Worm (Caenorhabditis elegans) whole organism, L4 larva: Measurements from ENCODE around the gene sftb-2.

Experiments used
- D1046.2 ChIP-seq: fragments of 200-800 bp; sonication (Bioruptor generic); IDR thresholded peaks from 2 replicates; pipeline ENCODE4 v1.3.6; 2022; ENCODE audit warnings: missing genetic modification characterization, missing compliant biosample characterization
- F10B5.3 ChIP-seq: sonication (generic microtip); optimal IDR thresholded peaks from 2 replicates; lab custom pipeline; 2016; ENCODE audit warnings: mild to moderate bottlenecking, missing genetic modification characterization, missing compliant biosample characterization
- F37D6.2 ChIP-seq: sonication (generic microtip); optimal IDR thresholded peaks from 2 replicates; lab custom pipeline; 2016; ENCODE audit warnings: mild to moderate bottlenecking, missing genetic modification characterization, missing compliant biosample characterization
- F44E2.7 ChIP-seq: fragments of 200-800 bp; sonication (Bioruptor generic); IDR thresholded peaks from 2 replicates; pipeline ENCODE4 v2.1.2; 2022; ENCODE audit warnings: missing genetic modification characterization, missing compliant biosample characterization
- T20F7.1 ChIP-seq: fragments of 200-800 bp; sonication (Bioruptor generic); optimal IDR thresholded peaks from 2 replicates; lab custom pipeline; 2018; ENCODE audit warnings: mild to moderate bottlenecking, missing genetic modification characterization, missing compliant biosample characterization
- T26A8.4 ChIP-seq: fragments of 200-800 bp; sonication (Bioruptor generic); IDR thresholded peaks from 2 replicates; pipeline ENCODE4 v1.3.6; 2022; ENCODE audit warnings: missing genetic modification characterization, missing compliant biosample characterization
- Y5F2A.4 ChIP-seq: fragments of 200-800 bp; sonication (Bioruptor generic); optimal IDR thresholded peaks from 2 replicates; lab custom pipeline; 2018; ENCODE audit warnings: mild to moderate bottlenecking, missing genetic modification characterization, missing compliant biosample characterization
- aha-1 ChIP-seq: fragments of 150-350 bp; peaks from one replicate; lab custom pipeline; 2014; ENCODE audit warnings: missing biosample characterization, missing genetic modification characterization
- ama-1 ChIP-seq: fragments of 150-350 bp; optimal IDR thresholded peaks from 2 replicates; lab custom pipeline; 2014; ENCODE audit warnings: inconsistent platforms, mixed read lengths
- arid-1 ChIP-seq: fragments of 200-800 bp; sonication (Bioruptor generic); conservative IDR thresholded peaks from 2 replicates; pipeline ENCODE4 v1.3.6; 2022; ENCODE audit warnings: missing genetic modification reagents, missing genetic modification characterization, missing compliant biosample characterization
- ceh-28 ChIP-seq: fragments of 150-350 bp; optimal IDR thresholded peaks from 2 replicates; lab custom pipeline; 2014; ENCODE audit warnings: missing biosample characterization, missing genetic modification reagents, missing genetic modification characterization
- ceh-44 ChIP-seq: fragments of 200-800 bp; sonication (Bioruptor generic); IDR thresholded peaks from 2 replicates; pipeline ENCODE4 v1.3.6; 2022; ENCODE audit warnings: missing genetic modification reagents, missing genetic modification characterization, missing compliant biosample characterization
- ctbp-1 ChIP-seq: fragments of 200-800 bp; sonication (Bioruptor generic); IDR thresholded peaks from 2 replicates; pipeline ENCODE4 v1.3.6; 2022; ENCODE audit warnings: missing genetic modification reagents, missing genetic modification characterization, missing compliant biosample characterization
- daf-12 ChIP-seq: fragments of 150-350 bp; optimal IDR thresholded peaks from 2 replicates; lab custom pipeline; 2014; ENCODE audit warnings: missing biosample characterization, missing genetic modification reagents, missing genetic modification characterization
- daf-19 ChIP-seq: fragments of 200-800 bp; sonication (Bioruptor generic); conservative IDR thresholded peaks from 2 replicates; pipeline ENCODE4 v1.3.6; 2022; ENCODE audit warnings: missing genetic modification characterization, missing compliant biosample characterization
- daf-8 ChIP-seq: fragments of 200-800 bp; sonication (Bioruptor generic); IDR thresholded peaks from 2 replicates; pipeline ENCODE4 v1.3.6; 2022; ENCODE audit warnings: missing genetic modification characterization, missing compliant biosample characterization
- dmd-6 ChIP-seq: fragments of 200-800 bp; sonication (Bioruptor generic); IDR thresholded peaks from 2 replicates; pipeline ENCODE4 v1.3.6; 2022; ENCODE audit warnings: missing genetic modification reagents, missing genetic modification characterization, missing compliant biosample characterization
- dmd-9 ChIP-seq: fragments of 200-800 bp; sonication (Bioruptor generic); IDR thresholded peaks from 2 replicates; pipeline ENCODE4 v1.3.6; 2022; ENCODE audit warnings: missing genetic modification reagents, missing genetic modification characterization, missing compliant biosample characterization
- dpl-1 ChIP-seq: fragments of 150-350 bp; optimal IDR thresholded peaks from 2 replicates; lab custom pipeline; 2014; ENCODE audit warnings: missing biosample characterization, missing genetic modification reagents, missing genetic modification characterization
- duxl-1 ChIP-seq: sonication (generic microtip); optimal IDR thresholded peaks from 2 replicates; lab custom pipeline; 2016; ENCODE audit warnings: mild to moderate bottlenecking, missing genetic modification characterization, moderate library complexity, missing compliant biosample characterization; ENCODE audit not compliant: poor library complexity
- dve-1 ChIP-seq: sonication (generic microtip); optimal IDR thresholded peaks from 2 replicates; lab custom pipeline; 2017; ENCODE audit warnings: antibody characterized with exemption, mild to moderate bottlenecking, missing genetic modification characterization, missing compliant biosample characterization; ENCODE audit not compliant: insufficient read depth
- fkh-10 ChIP-seq: fragments of 150-350 bp; optimal IDR thresholded peaks from 2 replicates; lab custom pipeline; 2014; ENCODE audit warnings: missing biosample characterization, missing genetic modification reagents, missing genetic modification characterization
- fos-1 ChIP-seq: fragments of 150-350 bp; optimal IDR thresholded peaks from 2 replicates; lab custom pipeline; 2014; ENCODE audit warnings: missing biosample characterization, missing genetic modification characterization
- hif-1 ChIP-seq, 2 experiments: sonication (generic microtip); optimal IDR thresholded peaks; 2 replicates each; lab custom pipeline; 2016 to 2017; ENCODE audit warnings: missing compliant biosample characterization in 2 of 2, missing genetic modification characterization in 2 of 2, missing genetic modification reagents in 2 of 2, missing genotype in 2 of 2, mild to moderate bottlenecking in 1 of 2
- lin-13 ChIP-seq: fragments of 150-350 bp; optimal IDR thresholded peaks from 2 replicates; lab custom pipeline; 2014; ENCODE audit warnings: missing biosample characterization, missing genetic modification reagents, missing genetic modification characterization
- lin-15B ChIP-seq: fragments of 150-350 bp; sonication (generic microtip); optimal IDR thresholded peaks from 3 replicates; lab custom pipeline; 2014; ENCODE audit warnings: missing biosample characterization, missing genetic modification characterization
- lin-39 ChIP-seq: fragments of 150-350 bp; optimal IDR thresholded peaks from 2 replicates; lab custom pipeline; 2014; ENCODE audit warnings: missing biosample characterization, missing genetic modification reagents, missing genetic modification characterization
- lir-3 ChIP-seq: sonication (generic microtip); optimal IDR thresholded peaks from 2 replicates; lab custom pipeline; 2016; ENCODE audit warnings: mild to moderate bottlenecking, missing genetic modification characterization, missing compliant biosample characterization
- lsy-2 ChIP-seq, 2 experiments: fragments of 150-350 bp in 1 of 2; sonication (generic microtip) in 1 of 2; optimal IDR thresholded peaks; 2 replicates each; lab custom pipeline; 2014 to 2017; ENCODE audit warnings: missing biosample characterization in 2 of 2, missing genetic modification characterization in 2 of 2
- madf-5 ChIP-seq, 2 experiments: fragments of 200-800 bp; sonication (Bioruptor generic); IDR thresholded peaks; 2 replicates each; pipeline ENCODE4 v1.3.6; 2022; ENCODE audit warnings: missing compliant biosample characterization in 2 of 2, missing genetic modification characterization in 2 of 2
- madf-9 ChIP-seq: fragments of 200-800 bp; sonication (Bioruptor generic); conservative IDR thresholded peaks from 2 replicates; pipeline ENCODE4 v1.3.6; 2022; ENCODE audit warnings: missing genetic modification reagents, missing genetic modification characterization, missing compliant biosample characterization
- mdl-1 ChIP-seq, 2 experiments: fragments of 150-350 bp in 1 of 2; sonication (generic microtip) in 1 of 2; optimal IDR thresholded peaks; 2 replicates each; lab custom pipeline; 2014 to 2017; ENCODE audit warnings: missing biosample characterization in 2 of 2, missing genetic modification characterization in 2 of 2
- mdt-29 ChIP-seq: fragments of 200-800 bp; sonication (Bioruptor generic); IDR thresholded peaks from 2 replicates; pipeline ENCODE4 v1.3.6; 2022; ENCODE audit warnings: missing genetic modification reagents, missing genetic modification characterization, missing compliant biosample characterization
- mes-2 ChIP-seq: sonication (generic microtip); optimal IDR thresholded peaks from 2 replicates; lab custom pipeline; 2016; ENCODE audit warnings: missing genotype, mild to moderate bottlenecking, missing genetic modification characterization, missing compliant biosample characterization; ENCODE audit not compliant: poor library complexity, severe bottlenecking
- mxl-2 ChIP-seq: fragments of 200-800 bp; sonication (Bioruptor generic); conservative IDR thresholded peaks from 2 replicates; pipeline ENCODE4 v1.3.6; 2022; ENCODE audit warnings: missing genetic modification reagents, missing genetic modification characterization, missing compliant biosample characterization
- mxl-3 ChIP-seq: fragments of 200-800 bp; sonication (Bioruptor generic); optimal IDR thresholded peaks from 2 replicates; lab custom pipeline; 2018; ENCODE audit warnings: mild to moderate bottlenecking, missing genetic modification characterization, missing compliant biosample characterization
- nhr-102 ChIP-seq: sonication (generic microtip); optimal IDR thresholded peaks from 2 replicates; lab custom pipeline; 2016; ENCODE audit warnings: mild to moderate bottlenecking, missing genetic modification characterization, moderate library complexity, missing compliant biosample characterization
- nhr-11 ChIP-seq: fragments of 150-350 bp; optimal IDR thresholded peaks from 2 replicates; lab custom pipeline; 2014; ENCODE audit warnings: missing biosample characterization, missing genetic modification characterization
- nhr-111 ChIP-seq: fragments of 200-800 bp; sonication (Bioruptor generic); optimal IDR thresholded peaks from 2 replicates; lab custom pipeline; 2018; ENCODE audit warnings: mild to moderate bottlenecking, missing genetic modification characterization, missing compliant biosample characterization
- nhr-237 ChIP-seq: sonication (generic microtip); optimal IDR thresholded peaks from 2 replicates; lab custom pipeline; 2017; ENCODE audit warnings: missing biosample characterization, missing genetic modification characterization
- nhr-25 ChIP-seq: sonication (generic microtip); optimal IDR thresholded peaks from 2 replicates; lab custom pipeline; 2017; ENCODE audit warnings: missing genetic modification characterization, mild to moderate bottlenecking, missing compliant biosample characterization, antibody characterized with exemption, moderate library complexity, borderline replicate concordance; ENCODE audit not compliant: insufficient read depth
- nhr-28 ChIP-seq: fragments of 150-350 bp; optimal IDR thresholded peaks from 2 replicates; lab custom pipeline; 2014; ENCODE audit warnings: missing biosample characterization, missing genetic modification characterization
- spr-3 ChIP-seq: fragments of 200-800 bp; sonication (Bioruptor generic); optimal IDR thresholded peaks from 2 replicates; lab custom pipeline; 2018; ENCODE audit warnings: mild to moderate bottlenecking, missing genetic modification characterization, missing compliant biosample characterization
- tag-97 ChIP-seq: fragments of 200-800 bp; sonication (Bioruptor generic); IDR thresholded peaks from 2 replicates; pipeline ENCODE4 v1.3.6; 2022; ENCODE audit warnings: missing genetic modification characterization, missing compliant biosample characterization
- unc-130 ChIP-seq: sonication (generic microtip); optimal IDR thresholded peaks from 2 replicates; lab custom pipeline; 2016; ENCODE audit warnings: missing genetic modification reagents, missing genetic modification characterization, missing compliant biosample characterization
- zag-1 ChIP-seq: fragments of 150-350 bp; optimal IDR thresholded peaks from 2 replicates; lab custom pipeline; 2014; ENCODE audit warnings: missing biosample characterization, missing genetic modification characterization
- zfp-3 ChIP-seq: fragments of 200-800 bp; sonication (Bioruptor generic); conservative IDR thresholded peaks from 2 replicates; pipeline ENCODE4 v1.3.6; 2022; ENCODE audit warnings: missing genetic modification reagents, missing genetic modification characterization, missing compliant biosample characterization
- ztf-11 ChIP-seq: fragments of 150-350 bp; optimal IDR thresholded peaks from 2 replicates; lab custom pipeline; 2014; ENCODE audit warnings: missing biosample characterization, missing genetic modification characterization

The sftb-2 gene

ce11 chrV:155215-155614, 27.2 kb downstream of the sftb-2 start (continued):
- TF ChIP-seq spr-3 (GFP tag; lab: Kevin White, UChicago): no peak
- TF ChIP-seq dve-1 (tag; lab: Kevin White, UChicago): peak; percentile 42
- peak; percentile 80 to 95 for TF ChIP-seq mdl-1 (tag; optimal IDR thresholded peaks at IDR 0.05; lab: Kevin White, UChicago)
- TF ChIP-seq ceh-44: no peak
- no peak for TF ChIP-seq arid-1
- no peak for TF ChIP-seq daf-8 (GFP tag; lab: Robert Waterston, UW)
- TF ChIP-seq mes-2 (tag; lab: Kevin White, UChicago): peak; percentile 43
- no peak for TF ChIP-seq zfp-3 (GFP tag; lab: Robert Waterston, UW)
- TF ChIP-seq lsy-2 (tag; optimal IDR thresholded peaks at IDR 0.05; lab: Kevin White, UChicago): no peak
- TF ChIP-seq mxl-3 (GFP tag; lab: Kevin White, UChicago): peak; percentile 90
- TF ChIP-seq F10B5.3: no peak
- peak; percentile 29 for TF ChIP-seq dmd-6
- TF ChIP-seq, all 104 proteins: peak for 15

ce11 chrV:156044-156869, 28.2 kb downstream of the sftb-2 start, which contains the start of gene ttb-1:
ttb-1 (plus strand) TSS chrV:156819.
- no peak for TF ChIP-seq zfp-3 (GFP tag; lab: Robert Waterston, UW)
- TF ChIP-seq nhr-102: no peak
- TF ChIP-seq nhr-237 (tag; lab: Kevin White, UChicago): no peak
- TF ChIP-seq daf-8 (GFP tag; lab: Robert Waterston, UW): no peak
- no peak for TF ChIP-seq fos-1 (tag; lab: Kevin White, UChicago)
- TF ChIP-seq nhr-111: no peak
- TF ChIP-seq nhr-11 (tag; lab: Kevin White, UChicago): no peak
- TF ChIP-seq hif-1 (tag; optimal IDR thresholded peaks at IDR 0.05; lab: Kevin White, UChicago): no peak
- no peak for TF ChIP-seq ztf-11 (tag; lab: Kevin White, UChicago)
- TF ChIP-seq ceh-44: no peak
- TF ChIP-seq daf-12: no peak
- no peak for TF ChIP-seq D1046.2 (GFP tag; lab: Robert Waterston, UW)
- no peak for TF ChIP-seq F37D6.2
- TF ChIP-seq ctbp-1: no peak
- TF ChIP-seq lin-15B (tag; lab: Kevin White, UChicago): no peak
- no peak for TF ChIP-seq dve-1 (tag; lab: Kevin White, UChicago)
- no peak for TF ChIP-seq dmd-9 (GFP tag; lab: Robert Waterston, UW)
- no peak for TF ChIP-seq daf-19 (GFP tag; lab: Robert Waterston, UW)
- TF ChIP-seq dpl-1 (GFP tag; lab: Kevin White, UChicago): peak; percentile 91
- TF ChIP-seq mxl-2 (GFP tag; lab: Robert Waterston, UW): no peak
- peak; percentile 76 for TF ChIP-seq aha-1 (tag; lab: Kevin White, UChicago)
- TF ChIP-seq tag-97 (GFP tag; lab: Robert Waterston, UW): no peak
- no peak for TF ChIP-seq ceh-28 (tag; lab: Kevin White, UChicago)
- no peak for TF ChIP-seq lir-3 (tag; lab: Kevin White, UChicago)
- no peak for TF ChIP-seq nhr-28 (tag; lab: Kevin White, UChicago)
- no peak for TF ChIP-seq Y5F2A.4 (GFP tag; lab: Kevin White, UChicago)
- TF ChIP-seq mdt-29: no peak
- TF ChIP-seq duxl-1 (tag; lab: Kevin White, UChicago): no peak
- TF ChIP-seq T20F7.1: peak; percentile 98
- TF ChIP-seq madf-5 (GFP tag; IDR thresholded peaks at IDR 0.05; lab: Robert Waterston, UW): no peak
- TF ChIP-seq zag-1 (tag; lab: Kevin White, UChicago): no peak
- no peak for TF ChIP-seq ama-1 (lab: Kevin White, UChicago)
- TF ChIP-seq nhr-25 (tag; lab: Kevin White, UChicago): no peak
- no peak for TF ChIP-seq fkh-10 (GFP tag; lab: Kevin White, UChicago)
- peak; percentile 27 for TF ChIP-seq unc-130
- no peak for TF ChIP-seq T26A8.4 (GFP tag; lab: Robert Waterston, UW)
- TF ChIP-seq lin-13 (GFP tag; lab: Kevin White, UChicago): no peak
- TF ChIP-seq F44E2.7: no peak
- no peak for TF ChIP-seq lin-39
- 0 out of 2 replicates have a peak, but pooled peaks have one; percentile 7 for TF ChIP-seq madf-9
